Worm (Caenorhabditis elegans) whole organism, late embryonic: ENCODE measurements around the gene glb-28.

Experiments
- elt-2 ChIP-seq: sonication (generic microtip); optimal IDR thresholded peaks from 2 replicates; lab custom pipeline; 2016; ENCODE audit warnings: missing genetic modification reagents, missing genetic modification characterization, missing compliant biosample characterization
- mec-3 ChIP-seq: sonication (generic microtip); optimal IDR thresholded peaks from 2 replicates; lab custom pipeline; 2016; ENCODE audit warnings: borderline replicate concordance, missing genetic modification characterization, missing compliant biosample characterization
- pha-4 ChIP-seq: fragments of 150-350 bp; optimal IDR thresholded peaks from 2 replicates; lab custom pipeline; 2018; ENCODE audit warnings: missing biosample characterization, missing genetic modification reagents, missing genetic modification characterization
- tbx-2 ChIP-seq: sonication (generic microtip); optimal IDR thresholded peaks from 2 replicates; lab custom pipeline; 2016; ENCODE audit warnings: missing genetic modification characterization, missing compliant biosample characterization
- unc-42 ChIP-seq: sonication (generic microtip); optimal IDR thresholded peaks from 2 replicates; lab custom pipeline; 2016; ENCODE audit warnings: missing genotype, missing genetic modification characterization, missing compliant biosample characterization

ce11 chrX:15343971-15344370 is 26.9 kb upstream of the glb-28 start:
- TF ChIP-seq unc-42 (tag; lab: Kevin White, UChicago): peak; percentile 77
- no peak for TF ChIP-seq pha-4 (tag; lab: Kevin White, UChicago)
- TF ChIP-seq mec-3 (tag; lab: Kevin White, UChicago): no peak
- TF ChIP-seq elt-2: no peak
- TF ChIP-seq tbx-2 (tag; lab: Kevin White, UChicago): no peak
